Worm (Caenorhabditis elegans): ENCODE results near the gene F13A7.14.

DNA sequence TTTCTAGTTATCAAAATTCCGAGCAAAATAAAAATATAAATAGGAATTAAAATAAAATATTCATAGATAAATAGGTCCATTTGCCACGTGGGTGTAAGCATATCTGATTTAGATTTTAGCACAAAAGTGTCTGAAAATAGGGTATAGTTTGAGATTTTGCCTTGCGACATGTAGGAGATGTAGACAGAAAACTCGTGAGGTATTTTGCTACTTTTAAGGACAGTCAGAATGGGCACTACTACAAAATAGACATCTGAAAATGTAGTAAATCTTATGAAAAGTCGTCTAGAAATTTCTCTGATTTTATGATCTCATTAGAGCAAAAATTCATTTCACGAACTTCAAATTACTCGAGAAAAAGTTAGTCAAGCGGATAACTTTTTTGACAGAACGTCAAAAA lies 27.0 kb upstream of the F13A7.14 start, which contains the start of gene srv-34:
- TF ChIP-seq flt-1 (GFP tag; IDR thresholded peaks at IDR 0.05) (no peak), ztf-29 (GFP tag; IDR thresholded peaks at IDR 0.05) (no peak), ztf-23 (GFP tag; IDR thresholded peaks at IDR 0.05) (no peak), T22C8.4 (GFP tag; IDR thresholded peaks at IDR 0.05) (no peak), med-1 (GFP tag; optimal IDR thresholded peaks at IDR 0.05; ENCODE audit: insufficient read depth) (no peak), cog-1 (tag; optimal IDR thresholded peaks at IDR 0.05) (no peak), tab-1 (GFP tag; IDR thresholded peaks at IDR 0.05) (no peak), klf-2 (GFP tag; conservative IDR thresholded peaks at IDR 0.05) (no peak)

Data from whole organism, midembryonic.